Worm (Caenorhabditis elegans) whole organism, young adult: ENCODE data around the gene mdt-28.

Experiments
- B0035.1 ChIP-seq: sonication (generic microtip); optimal IDR thresholded peaks from 2 replicates; lab custom pipeline; 2016; ENCODE audit warnings: missing genetic modification characterization, mild to moderate bottlenecking, missing compliant biosample characterization, missing genotype, missing genetic modification reagents
- C06A6.2 ChIP-seq: fragments of 200-800 bp; sonication (Bioruptor generic); conservative IDR thresholded peaks from 2 replicates; pipeline ENCODE4 v1.3.6; 2022; ENCODE audit warnings: missing genetic modification characterization, missing compliant biosample characterization
- C17E4.6 ChIP-seq: fragments of 200-800 bp; sonication (Bioruptor generic); IDR thresholded peaks from 2 replicates; pipeline ENCODE4 v1.3.6; 2022; ENCODE audit warnings: missing genetic modification reagents, missing genetic modification characterization, missing compliant biosample characterization
- D2030.7 ChIP-seq: fragments of 200-800 bp; sonication (Bioruptor generic); IDR thresholded peaks from 2 replicates; pipeline ENCODE4 v1.3.6; 2022; ENCODE audit warnings: missing genetic modification reagents, missing genetic modification characterization, missing compliant biosample characterization
- F10E7.11 ChIP-seq: sonication (generic microtip); optimal IDR thresholded peaks from 2 replicates; lab custom pipeline; 2017; ENCODE audit warnings: mild to moderate bottlenecking, missing genetic modification characterization, moderate library complexity, missing compliant biosample characterization
- F33H1.4 ChIP-seq: fragments of 200-800 bp; sonication (Bioruptor generic); IDR thresholded peaks from 2 replicates; pipeline ENCODE4 v1.3.6; 2022; ENCODE audit warnings: missing genetic modification reagents, missing genetic modification characterization, missing compliant biosample characterization
- F52B5.7 ChIP-seq: sonication (generic microtip); optimal IDR thresholded peaks from 2 replicates; lab custom pipeline; 2016; ENCODE audit warnings: mild to moderate bottlenecking, missing genetic modification characterization, missing compliant biosample characterization
- F55B11.4 ChIP-seq: sonication (generic microtip); optimal IDR thresholded peaks from 2 replicates; lab custom pipeline; 2016; ENCODE audit warnings: missing compliant biosample characterization, missing genetic modification characterization, borderline replicate concordance; ENCODE audit not compliant: insufficient read depth
- F57C9.4 ChIP-seq: sonication (generic microtip); optimal IDR thresholded peaks from 2 replicates; lab custom pipeline; 2017; ENCODE audit warnings: mild to moderate bottlenecking, missing genetic modification characterization, missing compliant biosample characterization
- K12H6.12 ChIP-seq: fragments of 200-800 bp; sonication (Bioruptor generic); optimal IDR thresholded peaks from 2 replicates; lab custom pipeline; 2018; ENCODE audit warnings: mild to moderate bottlenecking, missing genetic modification characterization, missing compliant biosample characterization
- T26A5.8 ChIP-seq: sonication (generic microtip); optimal IDR thresholded peaks from 2 replicates; lab custom pipeline; 2016; ENCODE audit warnings: missing genetic modification characterization, missing compliant biosample characterization
- Y53G8AR.9 ChIP-seq: fragments of 200-800 bp; sonication (Bioruptor generic); conservative IDR thresholded peaks from 2 replicates; pipeline ENCODE4 v1.3.6; 2022; ENCODE audit warnings: missing genetic modification reagents, missing genetic modification characterization, missing compliant biosample characterization
- aptf-2 ChIP-seq: fragments of 200-800 bp; sonication (Bioruptor generic); conservative IDR thresholded peaks from 2 replicates; pipeline ENCODE4 v1.3.6; 2022; ENCODE audit warnings: missing genetic modification reagents, missing genetic modification characterization, missing compliant biosample characterization
- atf-7 ChIP-seq: sonication (generic microtip); optimal IDR thresholded peaks from 2 replicates; lab custom pipeline; 2017; ENCODE audit warnings: mild to moderate bottlenecking, missing genetic modification characterization, missing compliant biosample characterization
- attf-3 ChIP-seq: fragments of 200-800 bp; sonication (Bioruptor generic); conservative IDR thresholded peaks from 2 replicates; pipeline ENCODE4 v1.3.6; 2022; ENCODE audit warnings: missing genetic modification reagents, missing genetic modification characterization, missing compliant biosample characterization
- attf-6 ChIP-seq: fragments of 200-800 bp; sonication (Bioruptor generic); IDR thresholded peaks from 2 replicates; pipeline ENCODE4 v1.3.6; 2022; ENCODE audit warnings: missing genetic modification reagents, missing genetic modification characterization, missing compliant biosample characterization
- bed-1 ChIP-seq: fragments of 200-800 bp; sonication (Bioruptor generic); IDR thresholded peaks from 2 replicates; pipeline ENCODE4 v1.3.6; 2022; ENCODE audit warnings: missing genetic modification reagents, missing genetic modification characterization, missing compliant biosample characterization
- ceh-100 ChIP-seq: fragments of 200-800 bp; sonication (Bioruptor generic); IDR thresholded peaks from 2 replicates; pipeline ENCODE4 v1.3.6; 2022; ENCODE audit warnings: missing genetic modification reagents, missing genetic modification characterization, missing compliant biosample characterization
- ceh-27 ChIP-seq: fragments of 200-800 bp; sonication (Bioruptor generic); optimal IDR thresholded peaks from 2 replicates; lab custom pipeline; 2018; ENCODE audit warnings: mild to moderate bottlenecking, missing genetic modification characterization, moderate library complexity, missing compliant biosample characterization
- ceh-40 ChIP-seq: fragments of 200-800 bp; sonication (Bioruptor generic); IDR thresholded peaks from 2 replicates; pipeline ENCODE4 v1.3.6; 2022; ENCODE audit warnings: missing genetic modification characterization, missing compliant biosample characterization
- dpff-1 ChIP-seq: sonication (generic microtip); optimal IDR thresholded peaks from 2 replicates; lab custom pipeline; 2017; ENCODE audit warnings: mild to moderate bottlenecking, missing genetic modification characterization, missing compliant biosample characterization
- efl-1 ChIP-seq: fragments of 150-350 bp; optimal IDR thresholded peaks from 2 replicates; lab custom pipeline; 2014; ENCODE audit warnings: missing biosample characterization, missing genetic modification reagents, missing genetic modification characterization
- egl-18 ChIP-seq: fragments of 200-800 bp; sonication (Bioruptor generic); IDR thresholded peaks from 2 replicates; pipeline ENCODE4 v1.3.6; 2022; ENCODE audit warnings: missing genetic modification reagents, missing genetic modification characterization, missing compliant biosample characterization
- egl-44 ChIP-seq: fragments of 200-800 bp; sonication (Bioruptor generic); IDR thresholded peaks from 2 replicates; pipeline ENCODE4 v1.3.6; 2022; ENCODE audit warnings: missing genetic modification reagents, missing genetic modification characterization, missing compliant biosample characterization
- egrh-3 ChIP-seq: fragments of 200-800 bp; sonication (Bioruptor generic); IDR thresholded peaks from 2 replicates; pipeline ENCODE4 v1.3.6; 2022; ENCODE audit warnings: missing genetic modification reagents, missing genetic modification characterization, missing compliant biosample characterization
- ets-4 ChIP-seq: fragments of 200-800 bp; sonication (Bioruptor generic); optimal IDR thresholded peaks from 2 replicates; lab custom pipeline; 2018; ENCODE audit warnings: mild to moderate bottlenecking, missing genetic modification characterization, missing compliant biosample characterization
- fkh-3 ChIP-seq: sonication (generic microtip); optimal IDR thresholded peaks from 2 replicates; lab custom pipeline; 2016; ENCODE audit warnings: mild to moderate bottlenecking, missing genetic modification characterization, missing compliant biosample characterization
- hsf-1 ChIP-seq: fragments of 200-800 bp; sonication (Bioruptor generic); IDR thresholded peaks from 2 replicates; pipeline ENCODE4 v1.3.6; 2022; ENCODE audit warnings: missing genetic modification reagents, missing genetic modification characterization, missing compliant biosample characterization
- lag-1 ChIP-seq: fragments of 200-800 bp; sonication (Bioruptor generic); IDR thresholded peaks from 2 replicates; pipeline ENCODE4 v1.3.6; 2022; ENCODE audit warnings: missing genetic modification reagents, missing genetic modification characterization, missing compliant biosample characterization
- let-526 ChIP-seq: fragments of 200-800 bp; sonication (Bioruptor generic); IDR thresholded peaks from 2 replicates; pipeline ENCODE4 v1.3.6; 2022; ENCODE audit warnings: missing genetic modification reagents, missing genetic modification characterization, missing compliant biosample characterization
- lin-26 ChIP-seq: fragments of 200-800 bp; sonication (Bioruptor generic); IDR thresholded peaks from 2 replicates; pipeline ENCODE4 v1.3.6; 2022; ENCODE audit warnings: missing genetic modification reagents, missing genetic modification characterization, missing compliant biosample characterization
- lin-35 ChIP-seq, 3 experiments: fragments of 150-350 bp in 2 of 3; sonication (generic microtip) in 1 of 3; optimal IDR thresholded peaks; 2 replicates each; lab custom pipeline; 2014 to 2018; ENCODE audit warnings: missing biosample characterization in 3 of 3, missing genetic modification characterization in 3 of 3, missing genetic modification reagents in 3 of 3
- lsy-27 ChIP-seq: sonication (generic microtip); optimal IDR thresholded peaks from 2 replicates; lab custom pipeline; 2017; ENCODE audit warnings: missing genetic modification characterization, mild to moderate bottlenecking, missing compliant biosample characterization, antibody characterized with exemption, missing genotype, borderline replicate concordance; ENCODE audit not compliant: insufficient read depth
- madf-8 ChIP-seq: fragments of 200-800 bp; sonication (Bioruptor generic); conservative IDR thresholded peaks from 2 replicates; pipeline ENCODE4 v1.3.6; 2022; ENCODE audit warnings: missing genetic modification reagents, missing genetic modification characterization, missing compliant biosample characterization
- mcd-1 ChIP-seq: fragments of 200-800 bp; sonication (Bioruptor generic); IDR thresholded peaks from 2 replicates; pipeline ENCODE4 v1.3.6; 2022; ENCODE audit warnings: missing genetic modification reagents, missing genetic modification characterization, missing compliant biosample characterization
- mxl-1 ChIP-seq: sonication (generic microtip); optimal IDR thresholded peaks from 2 replicates; lab custom pipeline; 2016; ENCODE audit warnings: missing genetic modification characterization, missing compliant biosample characterization
- nfya-1 ChIP-seq: sonication (generic microtip); optimal IDR thresholded peaks from 2 replicates; lab custom pipeline; 2017; ENCODE audit warnings: antibody characterized with exemption, missing compliant biosample characterization, missing genetic modification characterization, borderline replicate concordance; ENCODE audit not compliant: insufficient read depth
- pha-4 ChIP-seq: fragments of 150-350 bp; sonication (generic microtip); optimal IDR thresholded peaks from 2 replicates; lab custom pipeline; 2014; ENCODE audit warnings: missing biosample characterization, missing genetic modification reagents, missing genetic modification characterization
- repo-1 ChIP-seq: sonication (generic microtip); optimal IDR thresholded peaks from 2 replicates; lab custom pipeline; 2017; ENCODE audit warnings: mild to moderate bottlenecking, missing genetic modification characterization, missing compliant biosample characterization
- sdz-38 ChIP-seq: sonication (generic microtip); optimal IDR thresholded peaks from 2 replicates; lab custom pipeline; 2016; ENCODE audit warnings: missing genotype, missing genetic modification characterization, missing compliant biosample characterization
- sea-2 ChIP-seq: fragments of 200-800 bp; sonication (Bioruptor generic); IDR thresholded peaks from 2 replicates; pipeline ENCODE4 v1.3.6; 2022; ENCODE audit warnings: missing genetic modification characterization, missing compliant biosample characterization
- snpc-1.3 ChIP-seq: sonication (generic microtip); optimal IDR thresholded peaks from 2 replicates; lab custom pipeline; 2017; ENCODE audit warnings: missing genetic modification characterization, mild to moderate bottlenecking, missing compliant biosample characterization, antibody characterized with exemption, moderate library complexity, missing genotype, missing genetic modification reagents; ENCODE audit not compliant: insufficient read depth
- snpc-3.4 ChIP-seq: sonication (generic microtip); optimal IDR thresholded peaks from 2 replicates; lab custom pipeline; 2017; ENCODE audit warnings: missing genetic modification characterization, mild to moderate bottlenecking, missing compliant biosample characterization, antibody characterized with exemption, moderate library complexity, missing genotype, missing genetic modification reagents
- snpc-4 ChIP-seq, 5 experiments: fragments of 150-350 bp in 1 of 5; sonication (generic microtip) in 4 of 5; optimal IDR thresholded peaks; 2 replicates each; lab custom pipeline; 2014 to 2018; ENCODE audit warnings: missing genetic modification characterization in 5 of 5, missing biosample characterization in 3 of 5, antibody characterized with exemption in 2 of 5, mild to moderate bottlenecking in 2 of 5, missing compliant biosample characterization in 2 of 5, missing genotype in 2 of 5, moderate library complexity in 2 of 5, missing genetic modification reagents in 1 of 5
- tbx-9 ChIP-seq: sonication (generic microtip); optimal IDR thresholded peaks from 2 replicates; lab custom pipeline; 2016; ENCODE audit warnings: borderline replicate concordance, missing genetic modification characterization, inconsistent platforms, missing compliant biosample characterization
- ztf-28 ChIP-seq: fragments of 200-800 bp; sonication (Bioruptor generic); IDR thresholded peaks from 2 replicates; pipeline ENCODE4 v1.3.6; 2022; ENCODE audit warnings: missing genetic modification reagents, missing genetic modification characterization, missing compliant biosample characterization
- ztf-3 ChIP-seq: fragments of 200-800 bp; sonication (Bioruptor generic); optimal IDR thresholded peaks from 2 replicates; lab custom pipeline; 2018; ENCODE audit warnings: mild to moderate bottlenecking, missing genetic modification characterization, missing compliant biosample characterization
- ztf-6 ChIP-seq: fragments of 200-800 bp; sonication (Bioruptor generic); IDR thresholded peaks from 2 replicates; pipeline ENCODE4 v1.3.6; 2022; ENCODE audit warnings: missing genetic modification reagents, missing genetic modification characterization, missing compliant biosample characterization

Gene mdt-28

ce11 chrV:15553869-15554268 is 21.3 kb downstream of the mdt-28 start (continued):
- no peak for TF ChIP-seq let-526
- no peak for TF ChIP-seq sdz-38 (tag; lab: Kevin White, UChicago)
- no peak for TF ChIP-seq B0035.1 (tag; lab: Kevin White, UChicago)
- no peak for TF ChIP-seq madf-8 (GFP tag; lab: Robert Waterston, UW)
- no peak for TF ChIP-seq ztf-28 (GFP tag; lab: Robert Waterston, UW)
- TF ChIP-seq egl-44 (GFP tag; lab: Robert Waterston, UW) = no peak
- TF ChIP-seq K12H6.12 (tag; lab: Kevin White, UChicago) = no peak
- TF ChIP-seq F52B5.7 (tag; lab: Kevin White, UChicago) = no peak
- TF ChIP-seq D2030.7 (GFP tag; lab: Robert Waterston, UW) = peak; percentile 52
- TF ChIP-seq F33H1.4 (GFP tag; lab: Robert Waterston, UW) = 0 out of 2 replicates have a peak, but pooled peaks have one; percentile 17
- no peak for TF ChIP-seq mxl-1 (tag; lab: Kevin White, UChicago)
- TF ChIP-seq C17E4.6 (GFP tag; lab: Robert Waterston, UW) = no peak
- no peak for TF ChIP-seq lin-35 (GFP tag; optimal IDR thresholded peaks at IDR 0.05; lab: Kevin White, UChicago)
- no peak for TF ChIP-seq F57C9.4
- TF ChIP-seq nfya-1 (tag; lab: Kevin White, UChicago) = no peak
- no peak for TF ChIP-seq attf-3 (GFP tag; lab: Robert Waterston, UW)
- TF ChIP-seq F10E7.11 (tag; lab: Kevin White, UChicago) = no peak
- no peak for TF ChIP-seq fkh-3 (tag; lab: Kevin White, UChicago)
- peak; percentile 77; the same call in 1 of the 2 replicates for TF ChIP-seq lin-26 (GFP tag; lab: Robert Waterston, UW)
- TF ChIP-seq pha-4 = no peak
- TF ChIP-seq efl-1 = no peak
- no peak for TF ChIP-seq T26A5.8 (tag; lab: Kevin White, UChicago)
- TF ChIP-seq snpc-3.4 (tag; lab: Kevin White, UChicago) = no peak
- no peak for TF ChIP-seq ceh-100 (GFP tag; lab: Robert Waterston, UW)
- TF ChIP-seq mcd-1 = peak; percentile 29; the same call in 1 of the 2 replicates
- no peak for TF ChIP-seq Y53G8AR.9
- no peak for TF ChIP-seq ztf-6 (GFP tag; lab: Robert Waterston, UW)
- TF ChIP-seq C06A6.2 (GFP tag; lab: Robert Waterston, UW) = no peak
- no peak for TF ChIP-seq ceh-40 (GFP tag; lab: Robert Waterston, UW)
- no peak for TF ChIP-seq attf-6 (GFP tag; lab: Robert Waterston, UW)
- TF ChIP-seq lsy-27 = peak; percentile 22
- TF ChIP-seq ets-4 (GFP tag; lab: Kevin White, UChicago) = no peak
- no peak for TF ChIP-seq egl-18 (GFP tag; lab: Robert Waterston, UW)
- no peak for TF ChIP-seq dpff-1 (tag; lab: Kevin White, UChicago)
- TF ChIP-seq sea-2 (GFP tag; lab: Robert Waterston, UW) = no peak
- TF ChIP-seq bed-1 (GFP tag; lab: Robert Waterston, UW) = no peak
- no peak for TF ChIP-seq egrh-3 (GFP tag; lab: Robert Waterston, UW)
- TF ChIP-seq snpc-1.3 (tag; lab: Kevin White, UChicago) = no peak
- TF ChIP-seq, all 124 proteins: peak for 24

ce11 chrV:15551642-15552041 is 23.6 kb downstream of the mdt-28 start:
- TF ChIP-seq repo-1 (tag; lab: Kevin White, UChicago) = peak; percentile 2
- TF ChIP-seq hsf-1 (GFP tag; lab: Robert Waterston, UW) = peak; percentile 56; the same call in 1 of the 2 replicates
- TF ChIP-seq F55B11.4 (tag; lab: Kevin White, UChicago) = no peak
- TF ChIP-seq lag-1 = no peak
- TF ChIP-seq snpc-4 (GFP tag; optimal IDR thresholded peaks at IDR 0.05; lab: Kevin White, UChicago) = peak; percentile 47
- peak in 3 of 4 experiments; percentile 33 to 68 (median 43) for TF ChIP-seq snpc-4 (tag; optimal IDR thresholded peaks at IDR 0.05; lab: Kevin White, UChicago)
- TF ChIP-seq snpc-1.3 (tag; lab: Kevin White, UChicago) = peak; percentile 67
- peak; percentile 17 for TF ChIP-seq ceh-27
- TF ChIP-seq ztf-3 (GFP tag; lab: Kevin White, UChicago) = no peak
- peak; percentile 24 for TF ChIP-seq atf-7 (tag; lab: Kevin White, UChicago)
- no peak for TF ChIP-seq tbx-9 (tag; lab: Kevin White, UChicago)
- no peak for TF ChIP-seq pha-4
- TF ChIP-seq ets-4 (GFP tag; lab: Kevin White, UChicago) = peak; percentile 18
- TF ChIP-seq ztf-28 (GFP tag; lab: Robert Waterston, UW) = peak; percentile 75; the same call in 1 of the 2 replicates
- TF ChIP-seq aptf-2 = no peak
